Worm (Caenorhabditis elegans): ENCODE measurements around the gene fipr-10.

- TF ChIP-seq unc-62 (GFP tag; optimal IDR thresholded peaks at IDR 0.05): no peak
- TF ChIP-seq pag-3 (tag; optimal IDR thresholded peaks at IDR 0.05; ENCODE audit: borderline replicate concordance, insufficient read depth): no peak
- no peak for TF ChIP-seq skn-1 (tag; optimal IDR thresholded peaks at IDR 0.05)
- no peak for TF ChIP-seq ama-1 (optimal IDR thresholded peaks at IDR 0.05)
- no peak for TF ChIP-seq nhr-28 (tag; optimal IDR thresholded peaks at IDR 0.05)
- TF ChIP-seq dpl-1 (GFP tag; optimal IDR thresholded peaks at IDR 0.05): no peak
- no peak for TF ChIP-seq grh-1 (GFP tag; IDR thresholded peaks at IDR 0.05)
- TF ChIP-seq tlp-1 (tag; optimal IDR thresholded peaks at IDR 0.05): no peak
- TF ChIP-seq ztf-4 (tag; optimal IDR thresholded peaks at IDR 0.05): no peak
- no peak for TF ChIP-seq egl-27 (tag; optimal IDR thresholded peaks at IDR 0.05)
These were observed 2.7 kb downstream of the fipr-10 start, which contains the start of gene C50H2.4 for ce11 chrV:9916665-9917064.

All from whole organism, L1 larva.